Worm (Caenorhabditis elegans) whole organism, L3 larva: ENCODE measurements around the gene cyk-1.

Source experiments
- ceh-16 ChIP-seq: sonication (generic microtip); optimal IDR thresholded peaks from 2 replicates; lab custom pipeline; 2017; ENCODE audit warnings: missing biosample characterization, missing genetic modification characterization
- elt-1 ChIP-seq: fragments of 150-350 bp; optimal IDR thresholded peaks from 2 replicates; lab custom pipeline; 2014; ENCODE audit warnings: missing biosample characterization, missing genetic modification characterization
- jun-1 ChIP-seq: fragments of 150-350 bp; optimal IDR thresholded peaks from 2 replicates; lab custom pipeline; 2014; ENCODE audit warnings: missing biosample characterization, missing genetic modification reagents, missing genetic modification characterization
- lin-39 ChIP-seq: fragments of 150-350 bp; optimal IDR thresholded peaks from 2 replicates; lab custom pipeline; 2018; ENCODE audit warnings: missing biosample characterization, missing genetic modification reagents, missing genetic modification characterization
- mdl-1 ChIP-seq: fragments of 150-350 bp; optimal IDR thresholded peaks from 2 replicates; lab custom pipeline; 2014; ENCODE audit warnings: missing biosample characterization, missing genetic modification characterization
- nhr-11 ChIP-seq: fragments of 150-350 bp; optimal IDR thresholded peaks from 2 replicates; lab custom pipeline; 2014; ENCODE audit warnings: missing biosample characterization, missing genetic modification characterization
- nhr-12 ChIP-seq: fragments of 150-350 bp; optimal IDR thresholded peaks from 2 replicates; lab custom pipeline; 2014; ENCODE audit warnings: missing biosample characterization, missing genetic modification characterization
- unc-62 ChIP-seq: fragments of 150-350 bp; sonication (generic microtip); optimal IDR thresholded peaks from 4 replicates; lab custom pipeline; 2014; ENCODE audit warnings: missing biosample characterization, missing genetic modification reagents, missing genetic modification characterization
- ztf-11 ChIP-seq: fragments of 150-350 bp; optimal IDR thresholded peaks from 2 replicates; lab custom pipeline; 2014; ENCODE audit warnings: missing biosample characterization, missing genetic modification characterization
- ztf-4 ChIP-seq: fragments of 150-350 bp; optimal IDR thresholded peaks from 2 replicates; lab custom pipeline; 2014; ENCODE audit warnings: missing biosample characterization, missing genetic modification characterization

- TF ChIP-seq elt-1 (tag; lab: Kevin White, UChicago) (no peak), lin-39 (tag; lab: Kevin White, UChicago) (no peak), nhr-12 (no peak), nhr-11 (tag; lab: Kevin White, UChicago) (no peak), unc-62 (GFP tag; lab: Kevin White, UChicago) (no peak), ceh-16 (tag; lab: Kevin White, UChicago) (no peak), jun-1 (tag; lab: Kevin White, UChicago) (no peak), ztf-11 (no peak), mdl-1 (tag; lab: Kevin White, UChicago) (no peak), ztf-4 (tag; lab: Kevin White, UChicago) (no peak)
These were observed 39.8 kb downstream of the cyk-1 start for ce11 chrIII:6989201-6989600.
